Fruit fly (Drosophila melanogaster) whole organism, embryonic: ENCODE data around the gene inaE.

Source experiments
- Blimp-1 ChIP-seq: fragments of 200-800 bp; sonication (Bioruptor generic); optimal IDR thresholded peaks from 3 replicates; lab custom pipeline; 2018; ENCODE audit warnings: missing biosample characterization, missing genetic modification characterization, mild to moderate bottlenecking, moderate library complexity, missing genetic modification reagents
- CG15514 ChIP-seq: fragments of 200-800 bp; sonication (Bioruptor generic); optimal IDR thresholded peaks from 3 replicates; lab custom pipeline; 2017; ENCODE audit warnings: missing biosample characterization, missing genetic modification characterization, mild to moderate bottlenecking, moderate library complexity, missing genetic modification reagents
- CG4424 ChIP-seq: fragments of 200-800 bp; sonication (Bioruptor generic); optimal IDR thresholded peaks from 3 replicates; lab custom pipeline; 2016; ENCODE audit warnings: missing biosample characterization, missing genetic modification characterization
- CG5245 ChIP-seq: fragments of 200-800 bp; sonication (Bioruptor generic); optimal IDR thresholded peaks from 3 replicates; lab custom pipeline; 2016; ENCODE audit warnings: missing biosample characterization, missing genetic modification characterization
- CG7271 ChIP-seq: fragments of 200-800 bp; sonication (Bioruptor generic); optimal IDR thresholded peaks from 2 replicates; lab custom pipeline; 2018; ENCODE audit warnings: missing biosample characterization, mild to moderate bottlenecking, missing genetic modification characterization, moderate library complexity
- CG7357 ChIP-seq: fragments of 200-800 bp; sonication (Bioruptor generic); IDR thresholded peaks from 3 replicates; pipeline ENCODE4 v1.3.6; 2022; ENCODE audit warnings: missing biosample characterization, missing genetic modification characterization
- Deaf1 ChIP-seq: fragments of 200-800 bp; optimal IDR thresholded peaks from 3 replicates; lab custom pipeline; 2019; ENCODE audit warnings: missing biosample characterization, mild to moderate bottlenecking, missing genetic modification characterization, moderate library complexity
- E2f1 ChIP-seq: fragments of 200-800 bp; sonication (Bioruptor generic); IDR thresholded peaks from 2 replicates; pipeline ENCODE4 v1.3.6; 2022; ENCODE audit warnings: missing biosample characterization, missing genetic modification characterization
- H15 ChIP-seq: fragments of 200-800 bp; sonication (Bioruptor generic); IDR thresholded peaks from 3 replicates; pipeline ENCODE4 v1.3.6; 2022; ENCODE audit warnings: missing biosample characterization, missing genetic modification characterization
- YL-1 ChIP-seq: fragments of 200-800 bp; sonication (Bioruptor generic); optimal IDR thresholded peaks from 3 replicates; lab custom pipeline; 2017; ENCODE audit warnings: missing biosample characterization, mild to moderate bottlenecking, missing genetic modification characterization
- abd-A ChIP-seq: fragments of 200-800 bp; sonication (Bioruptor generic); optimal IDR thresholded peaks from 3 replicates; lab custom pipeline; 2019; ENCODE audit warnings: missing biosample characterization, mild to moderate bottlenecking, missing genetic modification characterization, moderate library complexity
- amos ChIP-seq: fragments of 200-800 bp; sonication (Bioruptor generic); IDR thresholded peaks from 2 replicates; pipeline ENCODE4 v1.3.6; 2022; ENCODE audit warnings: missing biosample characterization, missing genetic modification characterization; ENCODE audit not compliant: partially characterized antibody
- bbx ChIP-seq: fragments of 200-800 bp; sonication (Bioruptor generic); IDR thresholded peaks from 2 replicates; pipeline ENCODE4 v1.3.6; 2022; ENCODE audit warnings: missing biosample characterization, missing genetic modification characterization; ENCODE audit not compliant: partially characterized antibody
- bigmax ChIP-seq: fragments of 200-800 bp; sonication (Bioruptor generic); optimal IDR thresholded peaks from 2 replicates; lab custom pipeline; 2018; ENCODE audit warnings: missing biosample characterization, mild to moderate bottlenecking, missing genetic modification characterization

DNA sequence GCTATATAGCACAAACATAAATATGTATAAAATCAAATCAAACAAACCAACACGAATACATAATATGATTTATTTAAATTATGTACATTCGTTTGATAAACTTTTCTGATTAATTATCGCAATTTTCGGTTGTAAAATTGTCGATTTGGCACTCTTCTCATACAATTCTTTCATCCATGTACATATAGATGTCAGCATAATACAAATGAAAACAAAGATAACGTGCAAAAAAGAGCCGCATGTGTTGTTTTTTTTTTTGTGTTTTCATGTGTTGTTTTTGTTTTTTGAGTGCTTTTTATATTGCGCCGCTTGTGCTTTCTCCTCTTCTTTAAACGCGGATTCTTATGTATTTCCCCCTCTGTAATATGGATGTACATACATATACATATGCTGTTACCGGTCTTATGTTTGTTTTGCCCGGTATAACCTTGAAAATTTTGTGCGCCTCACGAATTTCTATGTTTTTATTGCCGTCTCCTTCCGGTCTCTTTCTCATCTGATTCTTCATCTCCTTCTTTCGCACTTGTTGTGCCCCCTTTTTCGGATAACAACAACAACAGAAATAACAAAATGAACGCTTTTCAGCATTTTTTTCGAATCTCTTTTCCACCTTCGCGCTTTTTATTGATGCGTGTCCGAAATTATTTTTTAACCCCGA, 30.3 kb upstream of the inaE start:
- TF ChIP-seq H15 (GFP tag; lab: Robert Waterston, UW): no peak
- no peak for TF ChIP-seq YL-1 (GFP tag; lab: Kevin White, UChicago)
- TF ChIP-seq bigmax: peak; percentile 65
- TF ChIP-seq bbx (GFP tag; lab: Robert Waterston, UW): no peak
- TF ChIP-seq CG4424 (GFP tag; lab: Kevin White, UChicago): no peak
- no peak for TF ChIP-seq CG7271 (tag; lab: Kevin White, UChicago)
- TF ChIP-seq CG7357 (GFP tag; lab: Robert Waterston, UW): no peak
- TF ChIP-seq amos: no peak
- TF ChIP-seq CG5245: no peak
- TF ChIP-seq abd-A (tag; lab: Kevin White, UChicago): no peak
- no peak for TF ChIP-seq Deaf1
- TF ChIP-seq E2f1 (GFP tag; lab: Robert Waterston, UW): no peak
- TF ChIP-seq Blimp-1 (GFP tag; lab: Kevin White, UChicago): no peak
- TF ChIP-seq CG15514 (GFP tag; lab: Kevin White, UChicago): no peak
